Fruit fly (Drosophila melanogaster): ENCODE results near the gene Tspo.

DNA sequence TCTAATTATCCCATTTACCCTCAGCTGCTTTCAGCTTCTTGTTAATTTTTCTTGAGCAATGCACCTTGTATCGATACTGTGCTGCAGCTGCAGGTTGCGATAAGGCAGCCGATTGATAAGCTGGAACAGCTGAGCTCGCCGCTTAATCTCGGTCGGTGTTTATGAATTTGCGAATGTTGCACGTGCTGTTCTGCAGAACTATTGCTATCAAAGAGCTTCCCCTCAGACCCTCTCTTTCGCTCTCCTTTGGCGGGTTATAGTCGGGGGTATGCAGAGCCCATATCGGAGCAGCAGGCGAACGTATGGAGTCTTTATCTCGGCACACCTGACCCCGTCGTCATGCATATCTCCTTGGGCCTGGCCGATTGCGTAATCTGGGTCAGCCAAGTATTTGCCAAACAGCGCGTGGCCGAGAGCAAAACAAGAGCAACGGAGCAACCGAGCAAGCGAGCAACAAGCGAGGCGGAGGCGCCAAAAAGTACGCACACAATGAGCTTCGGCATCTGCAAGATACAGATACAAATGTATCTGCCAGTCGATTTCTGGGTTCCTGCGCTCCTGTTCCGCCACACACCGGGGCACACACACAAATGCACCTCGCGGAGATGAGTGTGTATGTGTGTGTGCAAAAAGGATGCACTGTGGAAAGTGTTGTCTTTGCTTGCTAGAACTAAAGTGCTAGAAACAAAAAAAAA, 45.1 kb upstream of the Tspo start:
- TF ChIP-seq tai (GFP tag; optimal IDR thresholded peaks at IDR 0.05) (no peak), h (GFP tag; optimal IDR thresholded peaks at IDR 0.05) (no peak)
